Worm (Caenorhabditis elegans) whole organism, L3 larva: ENCODE results near the gene argn-1.

Experiments
- ZK546.5 ChIP-seq: sonication (generic microtip); optimal IDR thresholded peaks from 2 replicates; lab custom pipeline; 2017; ENCODE audit warnings: missing biosample characterization, missing genetic modification characterization
- aly-2 ChIP-seq: fragments of 150-350 bp; optimal IDR thresholded peaks from 2 replicates; lab custom pipeline; 2014; ENCODE audit warnings: missing biosample characterization, missing genetic modification characterization
- ama-1 ChIP-seq: fragments of 150-350 bp; optimal IDR thresholded peaks from 2 replicates; lab custom pipeline; 2018
- ceh-16 ChIP-seq: sonication (generic microtip); optimal IDR thresholded peaks from 2 replicates; lab custom pipeline; 2017; ENCODE audit warnings: missing biosample characterization, missing genetic modification characterization
- ceh-9 ChIP-seq: sonication (generic microtip); optimal IDR thresholded peaks from 2 replicates; lab custom pipeline; 2018; ENCODE audit warnings: missing biosample characterization, missing genetic modification characterization
- egl-27 ChIP-seq: sonication (generic microtip); optimal IDR thresholded peaks from 4 replicates; lab custom pipeline; 2017; ENCODE audit warnings: missing biosample characterization, missing genetic modification reagents, missing genetic modification characterization
- egl-5 ChIP-seq: fragments of 150-350 bp; optimal IDR thresholded peaks from 2 replicates; lab custom pipeline; 2017; ENCODE audit warnings: missing biosample characterization, missing genetic modification reagents, missing genetic modification characterization, inconsistent platforms
- elt-2 ChIP-seq: sonication (generic microtip); optimal IDR thresholded peaks from 2 replicates; lab custom pipeline; 2016; ENCODE audit warnings: missing genetic modification reagents, mild to moderate bottlenecking, missing genetic modification characterization, missing compliant biosample characterization
- elt-3 ChIP-seq, 3 experiments: fragments of 150-350 bp in 1 of 3; sonication (generic microtip) in 2 of 3; optimal IDR thresholded peaks; 2 replicates in 2 of 3; 4 replicates in 1 of 3; lab custom pipeline; 2014 to 2017; ENCODE audit warnings: missing biosample characterization in 3 of 3, missing genetic modification characterization in 3 of 3
- fkh-2 ChIP-seq: fragments of 150-350 bp; optimal IDR thresholded peaks from 2 replicates; lab custom pipeline; 2014; ENCODE audit warnings: missing biosample characterization, missing genetic modification reagents, missing genetic modification characterization
- fos-1 ChIP-seq: fragments of 150-350 bp; optimal IDR thresholded peaks from 2 replicates; lab custom pipeline; 2014; ENCODE audit warnings: missing biosample characterization, missing genetic modification characterization
- hmg-11 ChIP-seq: sonication (generic microtip); optimal IDR thresholded peaks from 2 replicates; lab custom pipeline; 2016; ENCODE audit warnings: missing genetic modification characterization, missing compliant biosample characterization
- jun-1 ChIP-seq: fragments of 150-350 bp; optimal IDR thresholded peaks from 2 replicates; lab custom pipeline; 2014; ENCODE audit warnings: missing biosample characterization, missing genetic modification reagents, missing genetic modification characterization
- lin-15B ChIP-seq: fragments of 150-350 bp; optimal IDR thresholded peaks from 2 replicates; lab custom pipeline; 2014; ENCODE audit warnings: missing biosample characterization, missing genetic modification characterization
- lsy-12 ChIP-seq: sonication (generic microtip); optimal IDR thresholded peaks from 2 replicates; lab custom pipeline; 2016; ENCODE audit warnings: mild to moderate bottlenecking, missing genetic modification characterization, missing compliant biosample characterization
- mml-1 ChIP-seq: fragments of 150-350 bp; sonication (generic microtip); optimal IDR thresholded peaks from 3 replicates; lab custom pipeline; 2014; ENCODE audit warnings: missing biosample characterization, missing genetic modification characterization
- nfya-1 ChIP-seq: sonication (generic microtip); optimal IDR thresholded peaks from 2 replicates; lab custom pipeline; 2017; ENCODE audit warnings: missing genetic modification characterization, mild to moderate bottlenecking, missing compliant biosample characterization, antibody characterized with exemption, moderate library complexity; ENCODE audit not compliant: insufficient read depth
- nhr-11 ChIP-seq: fragments of 150-350 bp; optimal IDR thresholded peaks from 2 replicates; lab custom pipeline; 2014; ENCODE audit warnings: missing biosample characterization, missing genetic modification characterization
- nhr-23 ChIP-seq: fragments of 150-350 bp; optimal IDR thresholded peaks from 2 replicates; lab custom pipeline; 2014; ENCODE audit warnings: missing biosample characterization, missing genetic modification reagents, missing genetic modification characterization
- nhr-237 ChIP-seq: fragments of 150-350 bp; optimal IDR thresholded peaks from 2 replicates; lab custom pipeline; 2014; ENCODE audit warnings: missing biosample characterization, missing genetic modification characterization
- nhr-25 ChIP-seq: sonication (generic microtip); optimal IDR thresholded peaks from 2 replicates; lab custom pipeline; 2017; ENCODE audit warnings: missing biosample characterization, missing genetic modification characterization
- nhr-43 ChIP-seq: sonication (generic microtip); optimal IDR thresholded peaks from 2 replicates; lab custom pipeline; 2016; ENCODE audit warnings: mild to moderate bottlenecking, missing genetic modification characterization, missing compliant biosample characterization; ENCODE audit not compliant: poor library complexity, severe bottlenecking
- nhr-67 ChIP-seq: fragments of 150-350 bp; optimal IDR thresholded peaks from 2 replicates; lab custom pipeline; 2014; ENCODE audit warnings: missing biosample characterization, missing genetic modification characterization
- nhr-76 ChIP-seq: fragments of 150-350 bp; sonication (generic microtip); optimal IDR thresholded peaks from 5 replicates; lab custom pipeline; 2014; ENCODE audit warnings: missing biosample characterization, missing genetic modification characterization
- pha-4 ChIP-seq: fragments of 150-350 bp; optimal IDR thresholded peaks from 2 replicates; lab custom pipeline; 2014; ENCODE audit warnings: missing biosample characterization, missing genetic modification reagents, missing genetic modification characterization
- pqm-1 ChIP-seq: fragments of 150-350 bp; optimal IDR thresholded peaks from 2 replicates; lab custom pipeline; 2017; ENCODE audit warnings: missing biosample characterization, missing genetic modification characterization, inconsistent platforms
- sea-2 ChIP-seq: fragments of 150-350 bp; sonication (generic microtip); optimal IDR thresholded peaks from 4 replicates; lab custom pipeline; 2014; ENCODE audit warnings: missing biosample characterization, missing genetic modification reagents, missing genetic modification characterization
- skn-1 ChIP-seq: fragments of 150-350 bp; optimal IDR thresholded peaks from 2 replicates; lab custom pipeline; 2014; ENCODE audit warnings: missing biosample characterization, missing genetic modification characterization
- snpc-4 ChIP-seq: fragments of 150-350 bp; optimal IDR thresholded peaks from 2 replicates; lab custom pipeline; 2014; ENCODE audit warnings: missing biosample characterization, missing genetic modification characterization
- tbx-2 ChIP-seq: sonication (generic microtip); optimal IDR thresholded peaks from 2 replicates; lab custom pipeline; 2016; ENCODE audit warnings: mild to moderate bottlenecking, missing genetic modification characterization, missing compliant biosample characterization
- zag-1 ChIP-seq: fragments of 150-350 bp; optimal IDR thresholded peaks from 2 replicates; lab custom pipeline; 2014; ENCODE audit warnings: missing biosample characterization, missing genetic modification characterization
- ztf-11 ChIP-seq: fragments of 150-350 bp; optimal IDR thresholded peaks from 2 replicates; lab custom pipeline; 2014; ENCODE audit warnings: missing biosample characterization, missing genetic modification characterization
- ztf-4 ChIP-seq: fragments of 150-350 bp; optimal IDR thresholded peaks from 2 replicates; lab custom pipeline; 2014; ENCODE audit warnings: missing biosample characterization, missing genetic modification characterization

argn-1 gene

DNA sequence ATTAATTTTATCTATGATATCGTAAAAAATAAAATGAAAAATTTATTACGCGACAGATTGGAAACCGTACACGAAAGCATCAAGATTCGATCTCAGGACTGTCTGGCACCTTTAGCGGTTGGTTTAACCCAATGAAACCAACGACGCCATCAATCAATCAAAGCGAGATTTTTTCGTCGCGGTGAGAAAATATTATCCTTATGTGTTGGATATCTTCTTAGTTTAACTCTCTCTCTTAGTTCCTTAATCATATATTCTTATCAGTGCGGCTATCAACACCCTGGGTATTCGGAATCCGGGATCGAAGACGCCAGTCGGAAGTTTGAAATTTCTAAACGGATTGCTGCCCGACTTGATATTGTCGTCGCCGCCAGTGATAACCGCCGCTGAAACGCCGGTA, 24.8 kb upstream of the argn-1 start:
- TF ChIP-seq nhr-43 (peak; percentile 45), zag-1 (tag; lab: Kevin White, UChicago) (no peak)

DNA sequence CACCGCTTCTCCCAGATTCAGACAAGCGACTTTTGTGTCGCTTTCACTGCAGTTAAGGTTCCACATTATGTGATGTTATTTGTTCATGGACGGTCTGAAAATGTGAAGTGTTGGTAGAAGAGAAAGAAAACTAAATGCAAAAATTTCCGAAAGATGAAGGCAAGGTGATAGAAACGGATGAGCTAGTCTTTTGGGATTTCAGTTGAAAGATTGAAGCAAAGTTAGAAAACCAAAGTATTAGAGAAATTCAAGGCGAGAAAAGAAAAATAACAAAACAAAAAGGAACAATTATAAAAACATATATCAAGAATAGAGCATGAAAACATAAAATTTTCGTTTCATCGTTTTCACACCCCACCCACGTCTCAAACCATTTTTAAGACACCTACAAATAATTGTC, 18.7 kb upstream of the argn-1 start, which contains the start of gene octr-1:
TSS of gene octr-1 (minus strand) at position 101 of the 400 bp plus-strand sequence.
- no peak for TF ChIP-seq nhr-237
- no peak for TF ChIP-seq ZK546.5 (tag; lab: Kevin White, UChicago)
- no peak for TF ChIP-seq ceh-16
- TF ChIP-seq ceh-9 (tag; lab: Kevin White, UChicago): no peak
- TF ChIP-seq snpc-4 (tag; lab: Kevin White, UChicago): no peak
- no peak for TF ChIP-seq egl-5 (tag; lab: Kevin White, UChicago)
- TF ChIP-seq fkh-2: no peak

DNA sequence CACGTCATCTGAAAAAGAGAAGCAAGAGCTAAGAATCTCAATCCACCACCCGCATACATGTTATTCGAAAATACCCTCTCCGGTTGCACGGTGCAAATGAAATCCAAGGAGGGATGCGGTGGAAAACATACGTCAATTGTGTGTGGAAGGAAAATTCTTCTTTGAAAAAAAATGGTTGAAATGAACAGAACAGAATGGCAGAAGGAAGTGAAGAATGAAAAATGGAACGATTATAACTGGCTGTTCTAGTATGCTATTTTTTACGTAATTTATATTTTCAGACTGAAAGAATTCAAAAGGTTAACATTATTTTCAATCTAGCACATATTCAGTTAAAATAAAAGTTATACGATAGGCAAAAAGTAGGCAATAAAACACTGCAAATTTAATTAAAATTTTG, 13.8 kb upstream of the argn-1 start:
- TF ChIP-seq nhr-25 (tag; lab: Kevin White, UChicago): no peak
- TF ChIP-seq ztf-11 (tag; lab: Kevin White, UChicago): no peak
- no peak for TF ChIP-seq mml-1 (tag; lab: Kevin White, UChicago)

DNA sequence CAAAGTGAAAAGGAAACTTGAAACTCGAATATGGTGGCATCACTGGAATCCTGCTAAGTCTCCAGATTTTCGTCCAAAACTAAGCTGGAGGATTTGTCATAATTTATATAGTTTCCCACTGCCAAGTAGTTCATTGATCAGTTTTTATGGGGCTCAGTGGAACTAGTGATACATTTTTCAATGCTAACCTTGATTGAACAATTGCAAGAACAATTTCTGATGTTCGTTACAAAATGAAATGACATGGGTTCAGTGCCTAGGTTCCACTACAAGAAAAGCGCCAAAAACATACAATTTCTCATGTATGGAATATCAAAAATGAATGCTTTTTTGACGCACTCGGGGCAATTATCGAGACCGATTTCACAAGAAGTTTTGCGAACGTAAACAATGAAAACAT, 8.0 kb upstream of the argn-1 start:
- TF ChIP-seq nfya-1 (tag; lab: Kevin White, UChicago) (no peak), nhr-25 (tag; lab: Kevin White, UChicago) (no peak), hmg-11 (tag; lab: Kevin White, UChicago) (no peak), sea-2 (GFP tag; lab: Kevin White, UChicago) (no peak), jun-1 (no peak), nhr-23 (tag; lab: Kevin White, UChicago) (no peak), tbx-2 (tag; lab: Kevin White, UChicago) (no peak), ceh-9 (tag; lab: Kevin White, UChicago) (no peak), pha-4 (tag; lab: Kevin White, UChicago) (no peak), pqm-1 (tag; lab: Kevin White, UChicago) (no peak), nhr-11 (no peak)

DNA sequence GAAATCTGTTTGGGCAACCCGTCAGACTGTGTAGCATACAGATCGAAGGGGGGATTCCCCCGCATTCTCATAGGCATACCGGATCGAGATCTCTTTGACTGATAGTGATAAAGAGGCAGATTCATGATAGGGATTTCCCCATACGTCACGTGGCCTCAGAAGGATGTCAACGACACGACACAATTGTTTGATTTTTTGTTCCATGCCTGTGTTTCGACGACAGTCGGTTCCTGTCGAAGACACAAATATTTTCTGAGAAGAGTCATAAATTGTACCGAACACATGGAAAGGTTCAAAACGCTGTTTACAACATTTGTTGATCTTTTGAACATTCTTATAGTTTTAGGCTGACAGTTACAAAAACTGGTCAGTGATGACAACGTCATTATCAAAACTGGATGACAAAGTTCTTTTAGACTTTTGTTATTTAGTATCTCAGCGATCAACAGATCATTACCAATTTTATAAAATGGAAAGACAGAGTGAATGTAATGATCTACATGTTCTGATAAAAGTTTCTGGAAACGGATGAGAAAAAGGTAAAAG, 1.3 kb upstream of the argn-1 start:
- TF ChIP-seq mml-1 (tag; lab: Kevin White, UChicago): no peak
- TF ChIP-seq aly-2 (tag; lab: Kevin White, UChicago): no peak
- no peak for TF ChIP-seq fos-1 (tag; lab: Kevin White, UChicago)
- peak; percentile 79 for TF ChIP-seq nhr-23 (tag; lab: Kevin White, UChicago)
- no peak for TF ChIP-seq nhr-237
- TF ChIP-seq ceh-9 (tag; lab: Kevin White, UChicago): no peak
- no peak for TF ChIP-seq egl-27 (tag; lab: Kevin White, UChicago)
- no peak for TF ChIP-seq skn-1 (tag; lab: Kevin White, UChicago)
- no peak for TF ChIP-seq zag-1 (tag; lab: Kevin White, UChicago)
- TF ChIP-seq pqm-1 (tag; lab: Kevin White, UChicago): no peak
- peak; percentile 24 for TF ChIP-seq lsy-12
- TF ChIP-seq ama-1 (lab: Kevin White, UChicago): no peak
- no peak for TF ChIP-seq ztf-4
- no peak for TF ChIP-seq hmg-11 (tag; lab: Kevin White, UChicago)
- TF ChIP-seq jun-1: no peak
- peak; percentile 15 for TF ChIP-seq elt-2 (tag; lab: Kevin White, UChicago)
- TF ChIP-seq ztf-11 (tag; lab: Kevin White, UChicago): no peak
- no peak for TF ChIP-seq nhr-67
- TF ChIP-seq nhr-76 (tag; lab: Kevin White, UChicago): no peak
- TF ChIP-seq elt-3 (tag; optimal IDR thresholded peaks at IDR 0.05; lab: Kevin White, UChicago): peak in 1 of 3 experiments; percentile 80
- TF ChIP-seq pha-4 (tag; lab: Kevin White, UChicago): no peak
- TF ChIP-seq nhr-11: no peak
- peak; percentile 83 for TF ChIP-seq nhr-25 (tag; lab: Kevin White, UChicago)
- TF ChIP-seq fkh-2: no peak
- peak; percentile 87 for TF ChIP-seq nhr-43
- TF ChIP-seq lin-15B (tag; lab: Kevin White, UChicago): no peak
